Fruit fly (Drosophila melanogaster) whole organism: ENCODE results near the gene dlp.

Source experiments
- CG8478 ChIP-seq: fragments of >200 bp; optimal IDR thresholded peaks from 2 replicates; lab custom pipeline; 2018; ENCODE audit warnings: inconsistent platforms
- Dll ChIP-seq: fragments of >200 bp; optimal IDR thresholded peaks from 2 replicates; lab custom pipeline; 2017
- EcR ChIP-seq, 2 experiments: fragments of >200 bp; optimal IDR thresholded peaks; 2 replicates each; lab custom pipeline; 2017; ENCODE audit warnings: missing biosample characterization in 2 of 2, missing genetic modification characterization in 2 of 2, missing genetic modification reagents in 2 of 2
- pan ChIP-seq: fragments of >200 bp; optimal IDR thresholded peaks from 2 replicates; lab custom pipeline; 2017
- psq ChIP-seq: fragments of >200 bp; optimal IDR thresholded peaks from 2 replicates; lab custom pipeline; 2017
- usp ChIP-seq: fragments of >200 bp; optimal IDR thresholded peaks from 2 replicates; lab custom pipeline; 2017; ENCODE audit warnings: missing biosample characterization, missing genetic modification characterization, mixed read lengths

DNA sequence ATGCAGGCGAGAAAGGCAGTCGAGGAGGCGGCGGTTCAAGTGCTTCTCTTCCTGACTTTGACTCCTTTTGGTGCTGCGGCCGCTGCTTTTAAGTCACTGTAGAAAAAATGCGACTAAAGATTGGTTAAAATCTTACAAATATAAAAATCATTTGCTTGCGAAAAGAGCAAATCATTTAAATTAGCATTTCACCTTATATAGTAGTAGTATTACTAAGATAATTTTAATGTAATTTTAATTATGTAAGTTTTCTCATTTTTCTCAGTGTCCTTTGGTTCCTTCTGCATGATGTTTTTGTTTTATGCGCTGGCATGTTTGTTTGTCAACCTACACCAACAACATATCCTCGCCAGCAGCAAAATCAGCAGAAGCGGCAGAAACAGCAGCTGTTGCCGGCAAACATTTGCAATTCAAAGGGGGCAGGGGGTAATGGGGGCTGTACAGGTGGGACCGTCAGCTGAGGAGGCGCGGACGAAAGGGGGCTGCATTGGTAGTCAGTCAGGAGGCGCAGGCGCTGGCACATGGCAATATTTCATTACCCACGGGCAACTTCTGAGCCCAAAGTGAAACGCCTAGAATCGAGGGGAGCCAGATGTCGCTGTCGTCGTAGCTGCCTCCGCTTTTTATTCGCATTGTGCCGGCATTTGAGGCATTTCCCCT, 14.9 kb downstream of the dlp start:
- no peak for TF ChIP-seq usp
- no peak for TF ChIP-seq Dll (lab: Kevin White, UChicago)
- no peak for TF ChIP-seq psq (lab: Kevin White, UChicago)
- no peak for TF ChIP-seq CG8478
- no peak for TF ChIP-seq EcR (GFP tag; optimal IDR thresholded peaks at IDR 0.05; lab: Kevin White, UChicago)
- no peak for TF ChIP-seq pan (lab: Kevin White, UChicago)
